Worm (Caenorhabditis elegans): ENCODE measurements around the gene T08B1.4.

- no peak for TF ChIP-seq hmg-4 (GFP tag; optimal IDR thresholded peaks at IDR 0.05)
- TF ChIP-seq scrt-1 (GFP tag; IDR thresholded peaks at IDR 0.05): no peak
- TF ChIP-seq ama-1 (optimal IDR thresholded peaks at IDR 0.05): no peak
- no peak for TF ChIP-seq B0310.2 (tag; optimal IDR thresholded peaks at IDR 0.05)
- TF ChIP-seq tra-4 (tag; optimal IDR thresholded peaks at IDR 0.05): no peak
- no peak for TF ChIP-seq tbx-37 (GFP tag; conservative IDR thresholded peaks at IDR 0.05)
- TF ChIP-seq sea-1 (GFP tag; conservative IDR thresholded peaks at IDR 0.05): no peak
- no peak for TF ChIP-seq hmbx-1 (tag; optimal IDR thresholded peaks at IDR 0.05)
- no peak for TF ChIP-seq F13C5.2 (tag; optimal IDR thresholded peaks at IDR 0.05)
- no peak for TF ChIP-seq aly-1 (tag; optimal IDR thresholded peaks at IDR 0.05)
- TF ChIP-seq ceh-36 (tag; optimal IDR thresholded peaks at IDR 0.05): no peak
- TF ChIP-seq tbx-11 (GFP tag; IDR thresholded peaks at IDR 0.05): no peak
These were observed 9.4 kb upstream of the T08B1.4 start for ce11 chrV:1969690-1970089.
